Worm (Caenorhabditis elegans) whole organism, late embryonic: Measurements from ENCODE around the gene F15E6.10.

Source experiments
- F13H6.1 ChIP-seq: sonication (generic microtip); optimal IDR thresholded peaks from 2 replicates; lab custom pipeline; 2016; ENCODE audit warnings: missing genetic modification characterization, missing compliant biosample characterization
- T23F11.4 ChIP-seq: fragments of 200-800 bp; sonication (Bioruptor generic); optimal IDR thresholded peaks from 2 replicates; lab custom pipeline; 2018; ENCODE audit warnings: mild to moderate bottlenecking, missing genetic modification characterization, missing compliant biosample characterization
- Y22D7AL.16 ChIP-seq: sonication (generic microtip); optimal IDR thresholded peaks from 2 replicates; lab custom pipeline; 2016; ENCODE audit warnings: missing genetic modification characterization, missing compliant biosample characterization
- ahr-1 ChIP-seq: sonication (generic microtip); optimal IDR thresholded peaks from 2 replicates; lab custom pipeline; 2016; ENCODE audit warnings: missing genetic modification characterization, missing compliant biosample characterization
- ama-1 ChIP-seq: fragments of 150-350 bp; optimal IDR thresholded peaks from 2 replicates; lab custom pipeline; 2014
- ceh-14 ChIP-seq: sonication (generic microtip); optimal IDR thresholded peaks from 2 replicates; lab custom pipeline; 2016; ENCODE audit warnings: missing genotype, missing genetic modification characterization, missing compliant biosample characterization
- ceh-18 ChIP-seq: sonication (generic microtip); optimal IDR thresholded peaks from 2 replicates; lab custom pipeline; 2016; ENCODE audit warnings: missing genetic modification characterization, missing compliant biosample characterization
- ceh-24 ChIP-seq: sonication (generic microtip); optimal IDR thresholded peaks from 2 replicates; lab custom pipeline; 2016; ENCODE audit warnings: mild to moderate bottlenecking, missing genetic modification characterization, missing compliant biosample characterization
- ceh-6 ChIP-seq: fragments of 200-800 bp; sonication (Bioruptor generic); optimal IDR thresholded peaks from 2 replicates; lab custom pipeline; 2018; ENCODE audit warnings: mild to moderate bottlenecking, missing genetic modification characterization, missing compliant biosample characterization
- che-1 ChIP-seq: sonication (generic microtip); optimal IDR thresholded peaks from 2 replicates; lab custom pipeline; 2016; ENCODE audit warnings: mild to moderate bottlenecking, missing genetic modification characterization, missing compliant biosample characterization
- elt-2 ChIP-seq: sonication (generic microtip); optimal IDR thresholded peaks from 2 replicates; lab custom pipeline; 2016; ENCODE audit warnings: missing genetic modification reagents, missing genetic modification characterization, missing compliant biosample characterization
- ets-4 ChIP-seq: sonication (generic microtip); optimal IDR thresholded peaks from 2 replicates; lab custom pipeline; 2016; ENCODE audit warnings: missing genetic modification characterization, missing compliant biosample characterization
- fax-1 ChIP-seq: sonication (generic microtip); optimal IDR thresholded peaks from 2 replicates; lab custom pipeline; 2016; ENCODE audit warnings: missing genotype, missing genetic modification characterization, missing compliant biosample characterization
- fkh-10 ChIP-seq: fragments of 150-350 bp; optimal IDR thresholded peaks from 2 replicates; lab custom pipeline; 2014; ENCODE audit warnings: missing biosample characterization, missing genetic modification reagents, missing genetic modification characterization
- gmeb-2 ChIP-seq: sonication (generic microtip); optimal IDR thresholded peaks from 2 replicates; lab custom pipeline; 2016; ENCODE audit warnings: missing genetic modification characterization, inconsistent platforms, missing compliant biosample characterization
- hlh-15 ChIP-seq: sonication (generic microtip); optimal IDR thresholded peaks from 2 replicates; lab custom pipeline; 2016; ENCODE audit warnings: missing genetic modification characterization, missing compliant biosample characterization
- hlh-30 ChIP-seq: sonication (generic microtip); optimal IDR thresholded peaks from 2 replicates; lab custom pipeline; 2017; ENCODE audit warnings: antibody characterized with exemption, missing genetic modification characterization, missing compliant biosample characterization; ENCODE audit not compliant: insufficient read depth
- hlh-8 ChIP-seq: sonication (generic microtip); optimal IDR thresholded peaks from 2 replicates; lab custom pipeline; 2016; ENCODE audit warnings: missing genotype, missing genetic modification characterization, missing compliant biosample characterization
- lin-11 ChIP-seq: fragments of 200-800 bp; sonication (Bioruptor generic); optimal IDR thresholded peaks from 2 replicates; lab custom pipeline; 2018; ENCODE audit warnings: mild to moderate bottlenecking, missing genetic modification characterization, missing compliant biosample characterization
- mec-3 ChIP-seq: sonication (generic microtip); optimal IDR thresholded peaks from 2 replicates; lab custom pipeline; 2016; ENCODE audit warnings: borderline replicate concordance, missing genetic modification characterization, missing compliant biosample characterization
- nfya-1 ChIP-seq: sonication (generic microtip); optimal IDR thresholded peaks from 2 replicates; lab custom pipeline; 2017; ENCODE audit warnings: missing genetic modification characterization, mild to moderate bottlenecking, missing compliant biosample characterization, antibody characterized with exemption, moderate library complexity
- npax-4 ChIP-seq: sonication (generic microtip); optimal IDR thresholded peaks from 2 replicates; lab custom pipeline; 2016; ENCODE audit warnings: missing genetic modification characterization, missing compliant biosample characterization
- pag-3 ChIP-seq: sonication (generic microtip); optimal IDR thresholded peaks from 2 replicates; lab custom pipeline; 2016; ENCODE audit warnings: missing compliant biosample characterization, missing genetic modification characterization, borderline replicate concordance
- pat-9 ChIP-seq: fragments of 200-800 bp; sonication (Bioruptor generic); optimal IDR thresholded peaks from 2 replicates; lab custom pipeline; 2018; ENCODE audit warnings: mild to moderate bottlenecking, missing genetic modification characterization, moderate library complexity, missing compliant biosample characterization
- pha-4 ChIP-seq: fragments of 150-350 bp; optimal IDR thresholded peaks from 2 replicates; lab custom pipeline; 2018; ENCODE audit warnings: missing biosample characterization, missing genetic modification reagents, missing genetic modification characterization
- ref-2 ChIP-seq: sonication (generic microtip); optimal IDR thresholded peaks from 2 replicates; lab custom pipeline; 2016; ENCODE audit warnings: missing genetic modification characterization, missing compliant biosample characterization
- sox-4 ChIP-seq: sonication (generic microtip); optimal IDR thresholded peaks from 2 replicates; lab custom pipeline; 2017; ENCODE audit warnings: mild to moderate bottlenecking, missing genetic modification characterization, inconsistent platforms, missing compliant biosample characterization
- tbx-2 ChIP-seq: sonication (generic microtip); optimal IDR thresholded peaks from 2 replicates; lab custom pipeline; 2016; ENCODE audit warnings: missing genetic modification characterization, missing compliant biosample characterization
- tbx-7 ChIP-seq: sonication (generic microtip); optimal IDR thresholded peaks from 2 replicates; lab custom pipeline; 2016; ENCODE audit warnings: missing genotype, missing genetic modification characterization, missing compliant biosample characterization
- unc-42 ChIP-seq: sonication (generic microtip); optimal IDR thresholded peaks from 2 replicates; lab custom pipeline; 2016; ENCODE audit warnings: missing genotype, missing genetic modification characterization, missing compliant biosample characterization
- unc-86 ChIP-seq: sonication (generic microtip); optimal IDR thresholded peaks from 2 replicates; lab custom pipeline; 2016; ENCODE audit warnings: missing genetic modification characterization, missing compliant biosample characterization
- zip-5 ChIP-seq: sonication (generic microtip); optimal IDR thresholded peaks from 2 replicates; lab custom pipeline; 2016; ENCODE audit warnings: missing genetic modification characterization, missing compliant biosample characterization

F15E6.10 gene

DNA sequence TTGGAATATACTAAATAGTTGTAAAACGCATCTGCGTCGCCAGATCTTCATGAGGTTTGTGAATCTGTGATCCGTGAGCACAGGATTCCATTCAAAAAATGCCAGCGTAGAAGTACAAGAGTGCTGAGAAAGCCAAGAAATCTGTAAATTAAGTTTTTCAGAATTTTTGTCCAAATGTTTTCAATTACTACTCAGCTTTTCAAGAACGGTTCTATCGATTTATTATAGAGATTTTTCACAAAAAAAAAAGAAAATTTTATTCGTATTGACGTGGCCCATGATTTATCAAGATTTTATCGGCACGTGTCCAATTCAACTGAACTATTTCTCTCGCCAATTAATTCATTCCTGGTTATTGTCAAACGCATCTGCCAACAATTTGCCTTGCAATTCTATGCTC, 23.4 kb upstream of the F15E6.10 start, which contains the start of gene F36A4.3:
TSS of gene F36A4.3 (plus strand) at position 301 of the 400 bp plus-strand sequence.
- no peak for TF ChIP-seq zip-5
- TF ChIP-seq pag-3 (tag; lab: Kevin White, UChicago) = no peak
- TF ChIP-seq ahr-1 = no peak
- TF ChIP-seq che-1 (tag; lab: Kevin White, UChicago) = no peak
- no peak for TF ChIP-seq lin-11 (tag; lab: Kevin White, UChicago)
- TF ChIP-seq tbx-7 (tag; lab: Kevin White, UChicago) = no peak
- TF ChIP-seq fax-1 (tag; lab: Kevin White, UChicago) = no peak
- no peak for TF ChIP-seq ceh-14 (tag; lab: Kevin White, UChicago)
- no peak for TF ChIP-seq hlh-30 (tag; lab: Kevin White, UChicago)
- no peak for TF ChIP-seq ceh-18 (tag; lab: Kevin White, UChicago)
- no peak for TF ChIP-seq hlh-15
- TF ChIP-seq unc-86 (tag; lab: Kevin White, UChicago) = no peak
- no peak for TF ChIP-seq nfya-1 (tag; lab: Kevin White, UChicago)
- TF ChIP-seq pha-4 (tag; lab: Kevin White, UChicago) = no peak
- no peak for TF ChIP-seq tbx-2
- TF ChIP-seq T23F11.4 (GFP tag; lab: Kevin White, UChicago) = no peak
- TF ChIP-seq, all 69 proteins: peak for 0

- TF ChIP-seq unc-42 (tag; lab: Kevin White, UChicago) = no peak
- TF ChIP-seq mec-3 = no peak
- no peak for TF ChIP-seq ref-2 (tag; lab: Kevin White, UChicago)
- TF ChIP-seq elt-2 = no peak
- TF ChIP-seq, all 69 proteins: peak for 0
Measured at ce11 chrIV:4270925-4271324, 21.7 kb upstream of the F15E6.10 start, which contains the start of gene F36A4.2. F36A4.2 (plus strand) TSS chrIV:4271225.

DNA sequence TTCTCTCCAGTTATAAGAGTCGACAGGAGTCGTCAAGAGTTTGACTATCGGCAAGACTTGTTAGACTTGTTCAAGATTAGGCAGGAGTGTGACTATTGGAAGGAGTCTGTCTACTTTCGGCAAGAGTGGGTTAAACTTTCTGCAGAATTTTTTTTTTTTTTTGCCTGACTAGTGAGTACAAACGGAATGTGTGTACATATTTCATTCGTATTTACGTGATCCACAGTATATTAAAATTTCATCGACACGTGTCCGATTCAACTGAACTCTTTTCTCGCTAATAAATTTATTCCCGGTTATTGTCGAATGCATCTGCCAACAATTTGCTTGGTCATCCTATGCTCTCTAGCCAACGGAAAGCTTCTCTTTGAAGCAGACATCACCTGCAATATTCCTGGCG, 20.5 kb upstream of the F15E6.10 start, which contains the start of gene F36A4.1:
TSS of gene F36A4.1 (plus strand) at position 301 of the 400 bp plus-strand sequence.
- TF ChIP-seq che-1 (tag; lab: Kevin White, UChicago) (no peak), pat-9 (tag; lab: Kevin White, UChicago) (no peak), Y22D7AL.16 (tag; lab: Kevin White, UChicago) (no peak), fkh-10 (no peak), ceh-6 (no peak), sox-4 (tag; lab: Kevin White, UChicago) (no peak), tbx-2 (no peak), ceh-18 (tag; lab: Kevin White, UChicago) (no peak), npax-4 (tag; lab: Kevin White, UChicago) (no peak), gmeb-2 (tag; lab: Kevin White, UChicago) (no peak), pha-4 (tag; lab: Kevin White, UChicago) (no peak), nfya-1 (tag; lab: Kevin White, UChicago) (no peak), hlh-8 (tag; lab: Kevin White, UChicago) (no peak), ets-4 (no peak), ama-1 (lab: Kevin White, UChicago) (no peak)

DNA sequence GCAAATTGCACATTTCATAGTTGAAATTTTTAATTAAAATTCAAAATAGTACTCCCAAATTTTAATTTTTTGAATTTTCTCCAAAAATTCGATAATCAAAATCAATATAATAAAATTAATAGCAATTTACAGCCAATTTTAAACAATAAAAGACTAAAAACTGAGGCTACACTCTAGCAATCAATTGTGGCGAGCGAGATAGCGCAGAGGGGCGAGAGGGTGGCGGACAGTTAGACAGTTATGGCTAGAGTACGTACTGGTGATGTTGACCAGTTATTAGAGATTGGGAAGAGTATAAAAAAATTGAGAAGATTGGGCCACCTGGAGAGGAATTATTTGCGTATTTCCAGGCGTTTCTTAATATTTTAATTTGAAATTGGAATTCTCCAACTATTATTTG, 15.0 kb upstream of the F15E6.10 start, which contains the start of gene nhr-78:
TSS of gene nhr-78 (minus strand) at position 182 of the 400 bp plus-strand sequence.
- TF ChIP-seq nfya-1 (tag; lab: Kevin White, UChicago) = no peak
- TF ChIP-seq, all 69 proteins: peak for 0

DNA sequence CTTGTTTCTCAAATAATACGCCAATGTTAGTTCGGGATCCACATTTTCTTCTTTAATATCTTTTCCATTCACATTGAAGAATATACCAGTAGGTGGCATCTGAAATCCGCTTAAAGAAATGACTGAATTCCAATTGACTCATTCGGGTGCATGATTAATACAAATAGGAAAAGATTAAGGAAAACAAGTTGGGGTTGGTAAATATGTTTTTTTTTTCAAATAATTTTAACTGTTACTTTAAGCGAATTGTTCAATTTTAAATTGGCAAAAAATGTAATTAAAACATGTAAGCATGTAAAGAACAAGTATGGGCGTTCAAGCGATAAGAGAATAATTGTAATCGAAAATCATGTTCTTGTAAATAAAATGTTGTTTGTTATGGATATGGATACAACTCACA, 8.6 kb upstream of the F15E6.10 start, which contains the start of gene F15E6.6:
TSS of gene F15E6.6 (minus strand) at position 101 of the 400 bp plus-strand sequence.
- TF ChIP-seq ceh-24 (tag; lab: Kevin White, UChicago) (no peak), lin-11 (tag; lab: Kevin White, UChicago) (no peak), F13H6.1 (tag; lab: Kevin White, UChicago) (no peak), Y22D7AL.16 (tag; lab: Kevin White, UChicago) (no peak)
- TF ChIP-seq, all 69 proteins: peak for 0

DNA sequence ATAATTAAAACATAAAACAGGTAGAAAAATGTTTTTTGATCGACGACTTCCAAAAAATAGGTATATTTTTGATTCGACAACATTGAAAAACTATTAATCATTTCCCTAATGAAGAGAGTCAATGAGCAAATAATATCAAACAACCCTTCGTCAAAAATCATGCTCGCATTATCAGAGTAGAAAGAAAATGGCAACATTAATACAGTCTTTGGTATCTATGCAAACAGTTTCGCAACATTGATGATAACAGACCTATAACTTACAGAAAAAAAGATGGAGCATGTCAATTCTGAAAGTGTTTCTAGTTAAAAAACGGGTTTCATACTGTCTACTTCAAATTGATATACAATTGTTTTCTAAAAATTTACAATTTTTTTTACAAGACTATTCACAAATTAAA, 7.7 kb upstream of the F15E6.10 start:
- no peak for TF ChIP-seq ceh-18 (tag; lab: Kevin White, UChicago)
- no peak for TF ChIP-seq lin-11 (tag; lab: Kevin White, UChicago)
- TF ChIP-seq elt-2 = peak; percentile 42
